Worm (Caenorhabditis elegans) whole organism, mixed stage, embryonic: Measurements from ENCODE around the gene srd-36.
A peak's percentile ranks its signal among the peaks of the same experiment; 100 is the strongest.

Source experiments
- M03D4.4 ChIP-seq: sonication (generic microtip); optimal IDR thresholded peaks from 2 replicates; lab custom pipeline; 2017; ENCODE audit warnings: mild to moderate bottlenecking, missing genetic modification characterization, missing compliant biosample characterization
- bed-3 ChIP-seq: fragments of 200-800 bp; sonication (Bioruptor generic); optimal IDR thresholded peaks from 3 replicates; lab custom pipeline; 2018; ENCODE audit warnings: mild to moderate bottlenecking, missing genetic modification characterization, moderate library complexity, missing compliant biosample characterization
- ceh-39 ChIP-seq: fragments of 150-350 bp; optimal IDR thresholded peaks from 2 replicates; lab custom pipeline; 2014; ENCODE audit warnings: missing biosample characterization, missing genetic modification characterization
- ceh-43 ChIP-seq: fragments of 200-800 bp; sonication (Bioruptor generic); optimal IDR thresholded peaks from 2 replicates; lab custom pipeline; 2018; ENCODE audit warnings: mild to moderate bottlenecking, missing genetic modification characterization, moderate library complexity, missing compliant biosample characterization
- ceh-83 ChIP-seq: fragments of 200-800 bp; sonication (Bioruptor generic); optimal IDR thresholded peaks from 2 replicates; lab custom pipeline; 2018; ENCODE audit warnings: mild to moderate bottlenecking, missing genetic modification characterization, missing compliant biosample characterization
- ces-1 ChIP-seq: fragments of 150-350 bp; optimal IDR thresholded peaks from 2 replicates; lab custom pipeline; 2014; ENCODE audit warnings: missing biosample characterization, missing genetic modification reagents, missing genetic modification characterization
- cnd-1 ChIP-seq: fragments of 200-800 bp; sonication (Bioruptor generic); optimal IDR thresholded peaks from 2 replicates; lab custom pipeline; 2018; ENCODE audit warnings: mild to moderate bottlenecking, missing genetic modification characterization, missing compliant biosample characterization
- drap-1 ChIP-seq: fragments of 200-800 bp; sonication (Bioruptor generic); optimal IDR thresholded peaks from 3 replicates; lab custom pipeline; 2018; ENCODE audit warnings: mild to moderate bottlenecking, missing genetic modification characterization, missing compliant biosample characterization
- elt-1 ChIP-seq: sonication (generic microtip); optimal IDR thresholded peaks from 2 replicates; lab custom pipeline; 2017; ENCODE audit warnings: missing genetic modification characterization, mild to moderate bottlenecking, missing compliant biosample characterization, antibody characterized with exemption, moderate library complexity, borderline replicate concordance; ENCODE audit not compliant: insufficient read depth
- elt-3 ChIP-seq: fragments of 150-350 bp; optimal IDR thresholded peaks from 2 replicates; lab custom pipeline; 2014; ENCODE audit warnings: missing biosample characterization, missing genetic modification characterization
- flh-1 ChIP-seq: fragments of 200-800 bp; sonication (Bioruptor generic); optimal IDR thresholded peaks from 2 replicates; lab custom pipeline; 2018; ENCODE audit warnings: mild to moderate bottlenecking, missing genetic modification characterization, moderate library complexity, missing compliant biosample characterization
- ham-2 ChIP-seq: fragments of 200-800 bp; sonication (Bioruptor generic); optimal IDR thresholded peaks from 2 replicates; lab custom pipeline; 2018; ENCODE audit warnings: mild to moderate bottlenecking, missing genetic modification characterization, missing compliant biosample characterization
- hlh-1 ChIP-seq: fragments of 150-350 bp; optimal IDR thresholded peaks from 2 replicates; lab custom pipeline; 2014; ENCODE audit warnings: missing biosample characterization, missing genetic modification reagents, missing genetic modification characterization
- lin-13 ChIP-seq: fragments of 150-350 bp; optimal IDR thresholded peaks from 2 replicates; lab custom pipeline; 2014; ENCODE audit warnings: missing biosample characterization, missing genetic modification characterization
- lin-32 ChIP-seq: fragments of 200-800 bp; sonication (Bioruptor generic); optimal IDR thresholded peaks from 2 replicates; lab custom pipeline; 2018; ENCODE audit warnings: mild to moderate bottlenecking, missing genetic modification characterization, missing compliant biosample characterization
- lsy-2 ChIP-seq: fragments of 150-350 bp; optimal IDR thresholded peaks from 2 replicates; lab custom pipeline; 2014; ENCODE audit warnings: missing biosample characterization, missing genetic modification characterization
- mab-5 ChIP-seq: fragments of 150-350 bp; optimal IDR thresholded peaks from 2 replicates; lab custom pipeline; 2014; ENCODE audit warnings: missing biosample characterization, missing genetic modification characterization
- mep-1 ChIP-seq: fragments of 150-350 bp; optimal IDR thresholded peaks from 2 replicates; lab custom pipeline; 2017; ENCODE audit warnings: missing biosample characterization, missing genetic modification reagents, missing genetic modification characterization, inconsistent platforms
- mls-2 ChIP-seq: sonication (generic microtip); optimal IDR thresholded peaks from 2 replicates; lab custom pipeline; 2016; ENCODE audit warnings: mild to moderate bottlenecking, missing genetic modification characterization, moderate library complexity, missing compliant biosample characterization
- nhr-12 ChIP-seq: fragments of 150-350 bp; optimal IDR thresholded peaks from 2 replicates; lab custom pipeline; 2014; ENCODE audit warnings: missing biosample characterization, missing genetic modification characterization
- nhr-2 ChIP-seq: fragments of 150-350 bp; optimal IDR thresholded peaks from 2 replicates; lab custom pipeline; 2014; ENCODE audit warnings: missing biosample characterization, missing genetic modification characterization
- nhr-237 ChIP-seq: fragments of 150-350 bp; optimal IDR thresholded peaks from 2 replicates; lab custom pipeline; 2014; ENCODE audit warnings: missing biosample characterization, missing genetic modification characterization
- nhr-28 ChIP-seq: fragments of 150-350 bp; optimal IDR thresholded peaks from 2 replicates; lab custom pipeline; 2014; ENCODE audit warnings: missing biosample characterization, missing genetic modification characterization
- nhr-76 ChIP-seq: sonication (generic microtip); optimal IDR thresholded peaks from 2 replicates; lab custom pipeline; 2017; ENCODE audit warnings: missing biosample characterization, missing genetic modification characterization
- pha-4 ChIP-seq: fragments of 150-350 bp; optimal IDR thresholded peaks from 2 replicates; lab custom pipeline; 2018; ENCODE audit warnings: missing biosample characterization, missing genetic modification reagents, missing genetic modification characterization
- sem-2 ChIP-seq: fragments of 200-800 bp; sonication (Bioruptor generic); optimal IDR thresholded peaks from 2 replicates; lab custom pipeline; 2018; ENCODE audit warnings: mild to moderate bottlenecking, missing genetic modification characterization, missing compliant biosample characterization
- snpc-4 ChIP-seq: fragments of 150-350 bp; optimal IDR thresholded peaks from 2 replicates; lab custom pipeline; 2014; ENCODE audit warnings: missing biosample characterization, missing genetic modification characterization
- sptf-1 ChIP-seq: sonication (generic microtip); optimal IDR thresholded peaks from 2 replicates; lab custom pipeline; 2017; ENCODE audit warnings: mild to moderate bottlenecking, missing genetic modification characterization, moderate library complexity, missing compliant biosample characterization
- tbx-8 ChIP-seq: fragments of 200-800 bp; sonication (Bioruptor generic); optimal IDR thresholded peaks from 2 replicates; lab custom pipeline; 2018; ENCODE audit warnings: mild to moderate bottlenecking, missing genetic modification characterization, moderate library complexity, missing compliant biosample characterization
- unc-120 ChIP-seq: sonication (generic microtip); optimal IDR thresholded peaks from 2 replicates; lab custom pipeline; 2017; ENCODE audit warnings: missing genetic modification characterization, missing compliant biosample characterization; ENCODE audit not compliant: poor library complexity, severe bottlenecking
- unc-39 ChIP-seq: fragments of 150-350 bp; optimal IDR thresholded peaks from 2 replicates; lab custom pipeline; 2014; ENCODE audit warnings: missing biosample characterization, missing genetic modification characterization
- unc-62 ChIP-seq: fragments of 150-350 bp; optimal IDR thresholded peaks from 2 replicates; lab custom pipeline; 2014; ENCODE audit warnings: missing biosample characterization, missing genetic modification reagents, missing genetic modification characterization
- zip-8 ChIP-seq: fragments of 150-350 bp; optimal IDR thresholded peaks from 2 replicates; lab custom pipeline; 2014; ENCODE audit warnings: missing biosample characterization, missing genetic modification characterization
- ztf-11 ChIP-seq: fragments of 150-350 bp; optimal IDR thresholded peaks from 2 replicates; lab custom pipeline; 2014; ENCODE audit warnings: missing biosample characterization, missing genetic modification characterization

Gene srd-36

ce11 chrX:13251354-13251843 is 43.2 kb downstream of the srd-36 start:
- TF ChIP-seq flh-1 (no peak), ztf-11 (tag; lab: Kevin White, UChicago) (no peak), bed-3 (no peak), unc-62 (peak; percentile 81), tbx-8 (GFP tag; lab: Kevin White, UChicago) (no peak), cnd-1 (tag; lab: Kevin White, UChicago) (no peak), ceh-39 (tag; lab: Kevin White, UChicago) (no peak), unc-39 (no peak), nhr-2 (peak; percentile 63), drap-1 (GFP tag; lab: Kevin White, UChicago) (peak; percentile 3), sptf-1 (peak; percentile 22), mab-5 (no peak), M03D4.4 (tag; lab: Kevin White, UChicago) (no peak), elt-3 (tag; lab: Kevin White, UChicago) (no peak), pha-4 (tag; lab: Kevin White, UChicago) (peak; percentile 72), hlh-1 (tag; lab: Kevin White, UChicago) (peak; percentile 94), mls-2 (peak; percentile 64), elt-1 (tag; lab: Kevin White, UChicago) (peak; percentile 76), unc-120 (tag; lab: Kevin White, UChicago) (peak; percentile 76), zip-8 (tag; lab: Kevin White, UChicago) (no peak), nhr-28 (no peak), ceh-43 (GFP tag; lab: Kevin White, UChicago) (peak; percentile 7), lsy-2 (tag; lab: Kevin White, UChicago) (no peak), nhr-12 (no peak), mep-1 (peak; percentile 85), lin-13 (tag; lab: Kevin White, UChicago) (peak; percentile 41), nhr-237 (tag; lab: Kevin White, UChicago) (peak; percentile 29), nhr-76 (tag; lab: Kevin White, UChicago) (no peak), snpc-4 (tag; lab: Kevin White, UChicago) (no peak), ham-2 (GFP tag; lab: Kevin White, UChicago) (peak; percentile 43), ces-1 (GFP tag; lab: Kevin White, UChicago) (peak; percentile 86), sem-2 (no peak), ceh-83 (GFP tag; lab: Kevin White, UChicago) (no peak), lin-32 (no peak)
- TF ChIP-seq, all 35 proteins: peak for 15

ce11 chrX:13250163-13250562 is 44.4 kb downstream of the srd-36 start:
- TF ChIP-seq ces-1 (GFP tag; lab: Kevin White, UChicago) (no peak), drap-1 (GFP tag; lab: Kevin White, UChicago) (no peak), snpc-4 (tag; lab: Kevin White, UChicago) (no peak), bed-3 (no peak), zip-8 (tag; lab: Kevin White, UChicago) (no peak), nhr-2 (no peak), ceh-43 (GFP tag; lab: Kevin White, UChicago) (no peak)

- TF ChIP-seq M03D4.4 (tag; lab: Kevin White, UChicago) (no peak), drap-1 (GFP tag; lab: Kevin White, UChicago) (no peak)
These were observed 45.5 kb downstream of the srd-36 start for ce11 chrX:13249102-13249501.

DNA sequence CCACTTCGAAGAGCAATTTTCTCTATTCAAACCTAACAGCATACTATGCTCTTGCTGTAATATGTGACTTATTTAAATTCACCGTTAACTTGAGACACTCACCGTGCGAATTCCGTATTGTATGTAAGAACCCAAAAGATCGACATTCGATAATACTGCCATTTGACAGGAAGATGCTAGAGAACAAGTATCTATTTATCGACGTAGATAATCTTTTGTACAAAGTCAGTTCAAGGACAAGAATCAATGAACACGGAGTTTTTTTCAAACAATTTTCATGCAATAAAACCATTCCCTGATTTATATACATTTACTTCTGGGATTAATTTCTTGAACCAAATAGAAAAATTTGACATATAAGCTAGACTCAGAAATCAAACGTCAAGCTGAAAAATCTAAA is 46.3 kb downstream of the srd-36 start, which contains the start of gene K08H2.7:
Gene K08H2.7 (minus strand): TSS at position 173 of the 400 bp plus-strand sequence.
- TF ChIP-seq elt-1 (tag; lab: Kevin White, UChicago) (peak; percentile 38), nhr-12 (no peak), unc-120 (tag; lab: Kevin White, UChicago) (no peak)
